Fruit fly (Drosophila melanogaster) whole organism, wandering third instar larva: ENCODE results near the gene CG17928.

Source experiments
- CG9705 ChIP-seq: fragments of 200-800 bp; sonication (Bioruptor generic); optimal IDR thresholded peaks from 2 replicates; lab custom pipeline; 2018; ENCODE audit warnings: missing biosample characterization, mild to moderate bottlenecking, missing genetic modification characterization
- Jra ChIP-seq: sonication (Bioruptor generic); optimal IDR thresholded peaks from 2 replicates; lab custom pipeline; 2016; ENCODE audit warnings: missing biosample characterization, missing genetic modification characterization
- Myc ChIP-seq: fragments of >200 bp; optimal IDR thresholded peaks from 2 replicates; lab custom pipeline; 2017
- br ChIP-seq: fragments of 200-800 bp; sonication (Bioruptor generic); optimal IDR thresholded peaks from 2 replicates; lab custom pipeline; 2016; ENCODE audit warnings: missing biosample characterization, missing genetic modification characterization
- foxo ChIP-seq, 2 experiments: fragments of 200-800 bp; sonication (Bioruptor generic); optimal IDR thresholded peaks; 2 replicates in 1 of 2; 3 replicates in 1 of 2; lab custom pipeline; 2016 to 2017; ENCODE audit warnings: missing biosample characterization in 2 of 2, missing genetic modification characterization in 2 of 2
- h ChIP-seq: fragments of 200-800 bp; sonication (Bioruptor generic); optimal IDR thresholded peaks from 3 replicates; lab custom pipeline; 2016; ENCODE audit warnings: missing biosample characterization, mild to moderate bottlenecking, missing genetic modification characterization

DNA sequence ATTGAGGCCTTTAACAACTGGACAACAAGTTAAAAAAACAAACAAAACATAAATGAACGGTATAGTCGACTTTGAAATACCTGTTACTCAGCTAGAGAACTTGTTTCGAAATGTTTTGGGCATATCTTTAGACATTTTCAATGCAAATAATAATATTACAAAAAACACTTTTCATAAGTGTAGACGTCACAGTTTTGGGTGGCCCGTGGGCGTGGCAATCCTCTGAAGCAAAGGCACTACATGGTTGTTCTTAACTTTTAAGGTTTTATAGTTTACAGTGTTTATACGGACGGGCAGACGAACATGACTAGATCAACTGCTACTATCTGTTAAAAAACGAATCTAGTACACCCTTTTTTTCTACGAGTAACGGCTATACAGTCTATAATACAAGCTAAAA is 51.1 kb downstream of the CG17928 start:
- TF ChIP-seq br (GFP tag; lab: Kevin White, UChicago) (no peak), Jra (GFP tag; lab: Kevin White, UChicago) (no peak), Myc (lab: Kevin White, UChicago) (no peak), h (no peak), foxo (GFP tag; optimal IDR thresholded peaks at IDR 0.05; lab: Kevin White, UChicago) (no peak), CG9705 (no peak)
